Worm (Caenorhabditis elegans) whole organism, late embryonic: Measurements from ENCODE around the gene W01D2.1.

Source experiments
- ama-1 ChIP-seq: fragments of 150-350 bp; optimal IDR thresholded peaks from 2 replicates; lab custom pipeline; 2014
- ceh-30 ChIP-seq: fragments of 150-350 bp; optimal IDR thresholded peaks from 2 replicates; lab custom pipeline; 2014; ENCODE audit warnings: missing biosample characterization, missing genetic modification characterization
- ceh-34 ChIP-seq: sonication (generic microtip); optimal IDR thresholded peaks from 2 replicates; lab custom pipeline; 2016; ENCODE audit warnings: mild to moderate bottlenecking, missing genetic modification characterization, missing compliant biosample characterization
- madf-2 ChIP-seq: sonication (generic microtip); optimal IDR thresholded peaks from 2 replicates; lab custom pipeline; 2017; ENCODE audit warnings: missing genetic modification characterization, missing compliant biosample characterization
- mec-3 ChIP-seq: sonication (generic microtip); optimal IDR thresholded peaks from 2 replicates; lab custom pipeline; 2016; ENCODE audit warnings: borderline replicate concordance, missing genetic modification characterization, missing compliant biosample characterization
- nhr-232 ChIP-seq: sonication (generic microtip); optimal IDR thresholded peaks from 2 replicates; lab custom pipeline; 2016; ENCODE audit warnings: missing genetic modification characterization, missing compliant biosample characterization
- pat-9 ChIP-seq: fragments of 200-800 bp; sonication (Bioruptor generic); optimal IDR thresholded peaks from 2 replicates; lab custom pipeline; 2018; ENCODE audit warnings: mild to moderate bottlenecking, missing genetic modification characterization, moderate library complexity, missing compliant biosample characterization
- pha-4 ChIP-seq: fragments of 150-350 bp; optimal IDR thresholded peaks from 2 replicates; lab custom pipeline; 2018; ENCODE audit warnings: missing biosample characterization, missing genetic modification reagents, missing genetic modification characterization

- TF ChIP-seq madf-2 (tag; lab: Kevin White, UChicago) (no peak), nhr-232 (tag; lab: Kevin White, UChicago) (no peak), mec-3 (no peak), pat-9 (tag; lab: Kevin White, UChicago) (no peak), ceh-30 (no peak), ama-1 (lab: Kevin White, UChicago) (no peak), pha-4 (no peak), ceh-34 (tag; lab: Kevin White, UChicago) (no peak)
These were observed 39.9 kb downstream of the W01D2.1 start, which contains the start of gene R05H10.7 for ce11 chrII:14855229-14855628.
